Worm (Caenorhabditis elegans): ENCODE data around the gene F08B4.8.

The F08B4.8 gene

ce11 chrIV:8650696-8651095 is 26.7 kb upstream of the F08B4.8 start, which contains the start of gene C49C8.2:
Gene C49C8.2, plus strand, starts transcription at chrIV:8651088.
- TF ChIP-seq Y5F2A.4 (GFP tag; optimal IDR thresholded peaks at IDR 0.05) = no peak
- no peak for TF ChIP-seq ces-1 (GFP tag; optimal IDR thresholded peaks at IDR 0.05)
- peak; percentile 51 for TF ChIP-seq hlh-11 (tag; optimal IDR thresholded peaks at IDR 0.05)
- TF ChIP-seq zag-1 (tag; optimal IDR thresholded peaks at IDR 0.05) = no peak
- no peak for TF ChIP-seq pha-4 (GFP tag; IDR thresholded peaks at IDR 0.05)
- TF ChIP-seq pha-4 (tag; optimal IDR thresholded peaks at IDR 0.05) = no peak
- TF ChIP-seq dve-1 (tag; optimal IDR thresholded peaks at IDR 0.05; ENCODE audit: insufficient read depth) = peak; percentile 56
- TF ChIP-seq aha-1 (tag) = peak; percentile 57
- TF ChIP-seq daf-16 (GFP tag; optimal IDR thresholded peaks at IDR 0.05) = no peak
- peak; percentile 66 for TF ChIP-seq daf-16 (tag; optimal IDR thresholded peaks at IDR 0.05)
- no peak for TF ChIP-seq daf-12 (tag; optimal IDR thresholded peaks at IDR 0.05)
- TF ChIP-seq tag-97 (GFP tag; IDR thresholded peaks at IDR 0.05) = no peak
- no peak for TF ChIP-seq dmd-8 (GFP tag; IDR thresholded peaks at IDR 0.05)
- peak in 1 of 2 experiments; percentile 81 for TF ChIP-seq unc-62 (GFP tag; optimal IDR thresholded peaks at IDR 0.05 in 1 of 2)
- TF ChIP-seq unc-62 (tag; optimal IDR thresholded peaks at IDR 0.05) = no peak
- peak; percentile 28 for TF ChIP-seq T20F7.1 (GFP tag; optimal IDR thresholded peaks at IDR 0.05)
- TF ChIP-seq lin-38 (GFP tag; IDR thresholded peaks at IDR 0.05) = no peak
- no peak for TF ChIP-seq ceh-28 (tag; optimal IDR thresholded peaks at IDR 0.05)
- TF ChIP-seq mep-1 (tag; optimal IDR thresholded peaks at IDR 0.05) = no peak
- peak; percentile 10; the same call in 1 of the 2 replicates for TF ChIP-seq dmd-6 (GFP tag; IDR thresholded peaks at IDR 0.05)
- no peak for TF ChIP-seq lin-15B (tag; optimal IDR thresholded peaks at IDR 0.05)
- TF ChIP-seq nhr-28 (tag; optimal IDR thresholded peaks at IDR 0.05) = peak; percentile 22

ce11 chrIV:8651835-8652234 is 25.6 kb upstream of the F08B4.8 start, which contains the start of gene C49C8.8:
Gene C49C8.8, plus strand, starts transcription at chrIV:8652135.
- TF ChIP-seq ztf-11 (tag; optimal IDR thresholded peaks at IDR 0.05) = no peak
- TF ChIP-seq tag-97 (GFP tag; IDR thresholded peaks at IDR 0.05) = no peak
- TF ChIP-seq lsy-2 (tag; optimal IDR thresholded peaks at IDR 0.05) = no peak
- no peak for TF ChIP-seq dve-1 (tag; optimal IDR thresholded peaks at IDR 0.05; ENCODE audit: insufficient read depth)
- no peak for TF ChIP-seq mxl-2 (GFP tag; conservative IDR thresholded peaks at IDR 0.05)
- TF ChIP-seq hlh-30 (tag; optimal IDR thresholded peaks at IDR 0.05; ENCODE audit: insufficient read depth) = no peak
- TF ChIP-seq nhr-42 (GFP tag; IDR thresholded peaks at IDR 0.05) = no peak
- TF ChIP-seq spr-3 (GFP tag; optimal IDR thresholded peaks at IDR 0.05) = no peak
- TF ChIP-seq pha-4 (GFP tag; IDR thresholded peaks at IDR 0.05) = no peak
- TF ChIP-seq pha-4 (tag; optimal IDR thresholded peaks at IDR 0.05) = no peak
- TF ChIP-seq Y5F2A.4 (GFP tag; optimal IDR thresholded peaks at IDR 0.05) = no peak
- no peak for TF ChIP-seq attf-4 (tag; optimal IDR thresholded peaks at IDR 0.05)
- TF ChIP-seq mep-1 (tag; optimal IDR thresholded peaks at IDR 0.05) = no peak
- no peak for TF ChIP-seq lin-1 (GFP tag; IDR thresholded peaks at IDR 0.05)
- TF ChIP-seq saeg-2 (GFP tag; IDR thresholded peaks at IDR 0.05) = no peak
- TF ChIP-seq lin-39 (tag; optimal IDR thresholded peaks at IDR 0.05) = no peak
- TF ChIP-seq tra-1 (GFP tag; IDR thresholded peaks at IDR 0.05) = no peak
- no peak for TF ChIP-seq nhr-111 (GFP tag; optimal IDR thresholded peaks at IDR 0.05)
- TF ChIP-seq ceh-28 (tag; optimal IDR thresholded peaks at IDR 0.05) = no peak

- TF ChIP-seq pqm-1 (tag; optimal IDR thresholded peaks at IDR 0.05) = peak; percentile 59
- no peak for TF ChIP-seq daf-16 (GFP tag; optimal IDR thresholded peaks at IDR 0.05)
- TF ChIP-seq daf-16 (tag; optimal IDR thresholded peaks at IDR 0.05) = peak; percentile 15
- no peak for TF ChIP-seq aha-1 (tag)
- TF ChIP-seq dve-1 (tag; optimal IDR thresholded peaks at IDR 0.05; ENCODE audit: insufficient read depth) = peak; percentile 10
- TF ChIP-seq php-3 (GFP tag; IDR thresholded peaks at IDR 0.05) = peak; percentile 84
These were observed 23.8 kb upstream of the F08B4.8 start, which contains the start of gene C49C8.5 for ce11 chrIV:8653592-8653991. Gene C49C8.5, minus strand, starts transcription at chrIV:8653664.

ce11 chrIV:8654115-8654628 is 23.2 kb upstream of the F08B4.8 start, which contains the start of gene C49C8.1:
Gene C49C8.1, plus strand, starts transcription at chrIV:8654578.
- TF ChIP-seq unc-39 (tag; optimal IDR thresholded peaks at IDR 0.05) (no peak), lin-15B (tag; optimal IDR thresholded peaks at IDR 0.05) (no peak), madf-5 (GFP tag; IDR thresholded peaks at IDR 0.05) (no peak), mep-1 (tag; optimal IDR thresholded peaks at IDR 0.05) (no peak), php-3 (GFP tag; IDR thresholded peaks at IDR 0.05) (peak; percentile 72), nhr-237 (tag; optimal IDR thresholded peaks at IDR 0.05) (no peak), dve-1 (tag; optimal IDR thresholded peaks at IDR 0.05; ENCODE audit: insufficient read depth) (no peak), ceh-20 (GFP tag; IDR thresholded peaks at IDR 0.05) (peak; percentile 34; the same call in 1 of the 2 replicates), daf-19 (GFP tag; conservative IDR thresholded peaks at IDR 0.05) (no peak), vab-7 (GFP tag; IDR thresholded peaks at IDR 0.05) (no peak), aha-1 (tag) (peak; percentile 60), nhr-111 (GFP tag; optimal IDR thresholded peaks at IDR 0.05) (no peak)
